Worm (Caenorhabditis elegans) whole organism, L2 larva: ENCODE measurements around the gene B0334.10.

ENCODE experiments used
- C34F6.9 ChIP-seq: fragments of 150-350 bp; optimal IDR thresholded peaks from 2 replicates; lab custom pipeline; 2014; ENCODE audit warnings: missing biosample characterization, missing genetic modification characterization
- F13H6.1 ChIP-seq: sonication (generic microtip); optimal IDR thresholded peaks from 2 replicates; lab custom pipeline; 2016; ENCODE audit warnings: missing genetic modification characterization, missing compliant biosample characterization
- Y55F3AM.14 ChIP-seq: fragments of 200-800 bp; sonication (Bioruptor generic); optimal IDR thresholded peaks from 2 replicates; lab custom pipeline; 2018; ENCODE audit warnings: mild to moderate bottlenecking, missing genetic modification characterization, missing compliant biosample characterization
- ZK546.5 ChIP-seq: sonication (generic microtip); optimal IDR thresholded peaks from 2 replicates; lab custom pipeline; 2017; ENCODE audit warnings: missing biosample characterization, missing genetic modification characterization
- alr-1 ChIP-seq: fragments of 150-350 bp; optimal IDR thresholded peaks from 2 replicates; lab custom pipeline; 2014; ENCODE audit warnings: missing biosample characterization, missing genetic modification characterization
- ama-1 ChIP-seq: fragments of 150-350 bp; optimal IDR thresholded peaks from 2 replicates; lab custom pipeline; 2018; ENCODE audit warnings: inconsistent platforms
- blmp-1 ChIP-seq: sonication (generic microtip); optimal IDR thresholded peaks from 2 replicates; lab custom pipeline; 2017; ENCODE audit warnings: missing genetic modification characterization, mild to moderate bottlenecking, missing compliant biosample characterization, antibody characterized with exemption, moderate library complexity; ENCODE audit not compliant: insufficient read depth
- ceh-16 ChIP-seq: fragments of 150-350 bp; optimal IDR thresholded peaks from 2 replicates; lab custom pipeline; 2014; ENCODE audit warnings: missing biosample characterization, missing genetic modification characterization
- dmd-4 ChIP-seq: sonication (generic microtip); optimal IDR thresholded peaks from 2 replicates; lab custom pipeline; 2017; ENCODE audit warnings: missing biosample characterization, missing genetic modification characterization
- egl-27 ChIP-seq: sonication (generic microtip); optimal IDR thresholded peaks from 3 replicates; lab custom pipeline; 2017; ENCODE audit warnings: missing biosample characterization, missing genetic modification reagents, missing genetic modification characterization
- elt-3 ChIP-seq: sonication (generic microtip); optimal IDR thresholded peaks from 2 replicates; lab custom pipeline; 2017; ENCODE audit warnings: missing biosample characterization, missing genetic modification characterization
- fos-1 ChIP-seq: fragments of 150-350 bp; optimal IDR thresholded peaks from 2 replicates; lab custom pipeline; 2014; ENCODE audit warnings: missing biosample characterization, missing genetic modification characterization
- gmeb-1 ChIP-seq: fragments of 150-350 bp; optimal IDR thresholded peaks from 2 replicates; lab custom pipeline; 2014; ENCODE audit warnings: missing biosample characterization, missing genetic modification characterization
- lin-11 ChIP-seq: fragments of 150-350 bp; sonication (generic microtip); optimal IDR thresholded peaks from 2 replicates; lab custom pipeline; 2014; ENCODE audit warnings: missing biosample characterization, missing genetic modification characterization, inconsistent platforms, mixed read lengths
- lin-13 ChIP-seq: fragments of 150-350 bp; optimal IDR thresholded peaks from 2 replicates; lab custom pipeline; 2014; ENCODE audit warnings: missing biosample characterization, missing genetic modification reagents, missing genetic modification characterization
- lin-39 ChIP-seq: fragments of 150-350 bp; optimal IDR thresholded peaks from 2 replicates; lab custom pipeline; 2014; ENCODE audit warnings: missing biosample characterization, missing genetic modification reagents, missing genetic modification characterization
- lsy-2 ChIP-seq, 2 experiments: fragments of 150-350 bp in 1 of 2; sonication (generic microtip) in 1 of 2; optimal IDR thresholded peaks; 2 replicates each; lab custom pipeline; 2014 to 2017; ENCODE audit warnings: missing biosample characterization in 2 of 2, missing genetic modification characterization in 2 of 2
- mab-5 ChIP-seq: fragments of 150-350 bp; optimal IDR thresholded peaks from 2 replicates; lab custom pipeline; 2014; ENCODE audit warnings: missing biosample characterization, missing genetic modification characterization
- mbf-1 ChIP-seq: sonication (generic microtip); optimal IDR thresholded peaks from 2 replicates; lab custom pipeline; 2017; ENCODE audit warnings: missing biosample characterization, missing genetic modification characterization
- mdl-1 ChIP-seq, 2 experiments: fragments of 150-350 bp in 1 of 2; sonication (generic microtip) in 1 of 2; optimal IDR thresholded peaks; 2 replicates each; lab custom pipeline; 2017; ENCODE audit warnings: missing biosample characterization in 2 of 2, missing genetic modification characterization in 2 of 2
- nhr-10 ChIP-seq: sonication (generic microtip); optimal IDR thresholded peaks from 2 replicates; lab custom pipeline; 2017; ENCODE audit warnings: missing biosample characterization, missing genetic modification characterization
- nhr-11 ChIP-seq: fragments of 150-350 bp; optimal IDR thresholded peaks from 2 replicates; lab custom pipeline; 2014; ENCODE audit warnings: missing biosample characterization, missing genetic modification characterization
- nhr-12 ChIP-seq: fragments of 150-350 bp; optimal IDR thresholded peaks from 2 replicates; lab custom pipeline; 2014; ENCODE audit warnings: missing biosample characterization, missing genetic modification characterization
- nhr-21 ChIP-seq: fragments of 150-350 bp; optimal IDR thresholded peaks from 2 replicates; lab custom pipeline; 2014; ENCODE audit warnings: missing biosample characterization, missing genetic modification characterization
- nhr-237 ChIP-seq: fragments of 150-350 bp; optimal IDR thresholded peaks from 2 replicates; lab custom pipeline; 2014; ENCODE audit warnings: missing biosample characterization, missing genetic modification characterization
- nhr-25 ChIP-seq: fragments of 150-350 bp; sonication (generic microtip); optimal IDR thresholded peaks from 3 replicates; lab custom pipeline; 2014; ENCODE audit warnings: missing biosample characterization, missing genetic modification characterization
- nhr-6 ChIP-seq: fragments of 150-350 bp; optimal IDR thresholded peaks from 2 replicates; lab custom pipeline; 2014; ENCODE audit warnings: missing biosample characterization, missing genetic modification characterization
- peb-1 ChIP-seq: fragments of 150-350 bp; optimal IDR thresholded peaks from 2 replicates; lab custom pipeline; 2014; ENCODE audit warnings: missing biosample characterization, missing genetic modification characterization
- sem-4 ChIP-seq: fragments of 150-350 bp; optimal IDR thresholded peaks from 2 replicates; lab custom pipeline; 2014; ENCODE audit warnings: missing biosample characterization, missing genetic modification reagents, missing genetic modification characterization
- skn-1 ChIP-seq: sonication (generic microtip); optimal IDR thresholded peaks from 2 replicates; lab custom pipeline; 2017; ENCODE audit warnings: missing biosample characterization, missing genetic modification characterization
- sma-9 ChIP-seq, 2 experiments: fragments of 150-350 bp in 1 of 2; sonication (generic microtip) in 1 of 2; optimal IDR thresholded peaks; 2 replicates each; lab custom pipeline; 2014 to 2016; ENCODE audit warnings: missing genetic modification characterization in 2 of 2, mild to moderate bottlenecking in 1 of 2, missing biosample characterization in 1 of 2, missing compliant biosample characterization in 1 of 2, missing genetic modification reagents in 1 of 2, moderate library complexity in 1 of 2
- snpc-4 ChIP-seq: fragments of 150-350 bp; optimal IDR thresholded peaks from 2 replicates; lab custom pipeline; 2014; ENCODE audit warnings: missing biosample characterization, missing genetic modification characterization
- unc-62 ChIP-seq: fragments of 150-350 bp; optimal IDR thresholded peaks from 2 replicates; lab custom pipeline; 2014; ENCODE audit warnings: missing biosample characterization, missing genetic modification reagents, missing genetic modification characterization
- zag-1 ChIP-seq: fragments of 150-350 bp; optimal IDR thresholded peaks from 2 replicates; lab custom pipeline; 2014; ENCODE audit warnings: missing biosample characterization, missing genetic modification characterization
- ztf-11 ChIP-seq: sonication (generic microtip); optimal IDR thresholded peaks from 2 replicates; lab custom pipeline; 2017; ENCODE audit warnings: missing biosample characterization, missing genetic modification characterization
- ztf-4 ChIP-seq: fragments of 150-350 bp; optimal IDR thresholded peaks from 2 replicates; lab custom pipeline; 2014; ENCODE audit warnings: missing biosample characterization, missing genetic modification characterization

B0334.10 gene

ce11 chrII:11535924-11536323, 17.6 kb downstream of the B0334.10 start:
- TF ChIP-seq skn-1 (tag; lab: Kevin White, UChicago), result no peak
- no peak for TF ChIP-seq F13H6.1 (tag; lab: Kevin White, UChicago)
- no peak for TF ChIP-seq unc-62 (GFP tag; lab: Kevin White, UChicago)
- TF ChIP-seq ZK546.5 (tag; lab: Kevin White, UChicago), result no peak
- TF ChIP-seq zag-1 (tag; lab: Kevin White, UChicago), result no peak
- no peak for TF ChIP-seq nhr-237
- TF ChIP-seq lin-13 (GFP tag; lab: Kevin White, UChicago), result no peak
- TF ChIP-seq gmeb-1, result no peak
- TF ChIP-seq lin-39 (tag; lab: Kevin White, UChicago), result no peak
- TF ChIP-seq dmd-4 (tag; lab: Kevin White, UChicago), result no peak
- no peak for TF ChIP-seq mbf-1 (tag; lab: Kevin White, UChicago)
- no peak for TF ChIP-seq nhr-25 (tag; lab: Kevin White, UChicago)
- TF ChIP-seq ztf-4 (tag; lab: Kevin White, UChicago), result no peak
- no peak for TF ChIP-seq lin-11 (tag; lab: Kevin White, UChicago)
- TF ChIP-seq snpc-4, result no peak
- TF ChIP-seq blmp-1 (tag; lab: Kevin White, UChicago), result no peak
- TF ChIP-seq nhr-12 (tag; lab: Kevin White, UChicago), result no peak

DNA sequence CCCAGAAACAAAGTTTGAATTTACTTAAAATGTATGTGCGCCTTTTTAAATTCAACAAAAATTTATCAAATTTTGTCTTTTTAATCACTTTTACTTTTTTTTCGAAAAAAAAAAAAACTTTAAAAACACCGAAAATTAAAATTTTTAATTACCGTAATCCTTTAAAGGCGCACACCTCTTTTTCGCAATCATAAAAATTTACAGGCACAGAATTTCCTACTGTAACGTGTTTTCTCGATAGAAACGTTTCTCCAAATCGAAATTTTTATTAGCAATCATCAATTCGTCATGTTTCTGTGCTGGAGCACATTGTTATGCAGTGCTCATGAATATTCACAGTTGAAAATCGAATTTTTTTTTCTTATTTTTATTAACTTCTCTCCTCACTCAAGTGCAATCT, 18.2 kb downstream of the B0334.10 start:
- TF ChIP-seq nhr-21 (tag; lab: Kevin White, UChicago), result no peak
- TF ChIP-seq blmp-1 (tag; lab: Kevin White, UChicago), result no peak
- no peak for TF ChIP-seq mab-5 (tag; lab: Kevin White, UChicago)
- no peak for TF ChIP-seq snpc-4
- TF ChIP-seq nhr-11 (tag; lab: Kevin White, UChicago), result no peak
- no peak for TF ChIP-seq mdl-1 (tag; optimal IDR thresholded peaks at IDR 0.05; lab: Kevin White, UChicago)
- no peak for TF ChIP-seq sma-9 (GFP tag; optimal IDR thresholded peaks at IDR 0.05; lab: Kevin White, UChicago)
- TF ChIP-seq sma-9 (tag; optimal IDR thresholded peaks at IDR 0.05; lab: Kevin White, UChicago), result no peak
- TF ChIP-seq mbf-1 (tag; lab: Kevin White, UChicago), result no peak
- TF ChIP-seq ztf-11 (tag; lab: Kevin White, UChicago), result no peak
- no peak for TF ChIP-seq alr-1 (tag; lab: Kevin White, UChicago)
- TF ChIP-seq Y55F3AM.14, result no peak
- TF ChIP-seq nhr-10, result no peak
- no peak for TF ChIP-seq gmeb-1
- TF ChIP-seq C34F6.9 (tag; lab: Kevin White, UChicago), result no peak
- no peak for TF ChIP-seq nhr-6 (tag; lab: Kevin White, UChicago)
- no peak for TF ChIP-seq F13H6.1 (tag; lab: Kevin White, UChicago)
- no peak for TF ChIP-seq ZK546.5 (tag; lab: Kevin White, UChicago)
- TF ChIP-seq egl-27 (tag; lab: Kevin White, UChicago), result no peak
- no peak for TF ChIP-seq ceh-16 (tag; lab: Kevin White, UChicago)

- no peak for TF ChIP-seq egl-27 (tag; lab: Kevin White, UChicago)
- TF ChIP-seq nhr-11 (tag; lab: Kevin White, UChicago), result no peak
- TF ChIP-seq lsy-2 (tag; optimal IDR thresholded peaks at IDR 0.05; lab: Kevin White, UChicago), result no peak
- no peak for TF ChIP-seq ztf-11 (tag; lab: Kevin White, UChicago)
- TF ChIP-seq mbf-1 (tag; lab: Kevin White, UChicago), result no peak
- TF ChIP-seq mab-5 (tag; lab: Kevin White, UChicago), result no peak
- no peak for TF ChIP-seq unc-62 (GFP tag; lab: Kevin White, UChicago)
- no peak for TF ChIP-seq sma-9 (GFP tag; optimal IDR thresholded peaks at IDR 0.05; lab: Kevin White, UChicago)
- no peak for TF ChIP-seq sma-9 (tag; optimal IDR thresholded peaks at IDR 0.05; lab: Kevin White, UChicago)
- TF ChIP-seq peb-1 (tag; lab: Kevin White, UChicago), result no peak
- no peak for TF ChIP-seq Y55F3AM.14
- TF ChIP-seq sem-4, result no peak
- TF ChIP-seq ama-1, result no peak
- TF ChIP-seq elt-3 (tag; lab: Kevin White, UChicago), result no peak
- TF ChIP-seq lin-39 (tag; lab: Kevin White, UChicago), result no peak
Measured at ce11 chrII:11537115-11537514, 18.8 kb downstream of the B0334.10 start.

ce11 chrII:11537606-11538016, 19.3 kb downstream of the B0334.10 start:
- TF ChIP-seq fos-1 (tag; lab: Kevin White, UChicago), result no peak
- TF ChIP-seq, all 48 proteins: peak for 0
